Worm (Caenorhabditis elegans): Measurements from ENCODE around the gene uda-1.

- TF ChIP-seq ztf-29 (GFP tag; IDR thresholded peaks at IDR 0.05) (no peak), ztf-23 (GFP tag; IDR thresholded peaks at IDR 0.05) (no peak), med-1 (GFP tag; optimal IDR thresholded peaks at IDR 0.05; ENCODE audit: insufficient read depth) (no peak), klf-2 (GFP tag; conservative IDR thresholded peaks at IDR 0.05) (no peak), cog-1 (tag; optimal IDR thresholded peaks at IDR 0.05) (no peak), ref-1 (GFP tag; conservative IDR thresholded peaks at IDR 0.05) (no peak), flt-1 (GFP tag; IDR thresholded peaks at IDR 0.05) (no peak), tab-1 (GFP tag; IDR thresholded peaks at IDR 0.05) (no peak), T22C8.4 (GFP tag; IDR thresholded peaks at IDR 0.05) (no peak)
Observed at ce11 chrV:10043234-10043796, 38.8 kb downstream of the uda-1 start, which contains the start of gene T06E8.8.

Data from whole organism, midembryonic.